Fruit fly (Drosophila melanogaster) whole organism, embryonic: ENCODE measurements around the gene foxo.

Experiments
- Atf-2 ChIP-seq: fragments of 200-800 bp; sonication (Bioruptor generic); optimal IDR thresholded peaks from 2 replicates; lab custom pipeline; 2016; ENCODE audit warnings: missing biosample characterization, missing genetic modification characterization
- C15 ChIP-seq: fragments of 200-800 bp; sonication (Bioruptor generic); IDR thresholded peaks from 3 replicates; pipeline ENCODE4 v1.3.6; 2022; ENCODE audit warnings: missing biosample characterization, missing genetic modification characterization
- CG10274 ChIP-seq: fragments of 200-800 bp; sonication (Bioruptor generic); optimal IDR thresholded peaks from 3 replicates; lab custom pipeline; 2017; ENCODE audit warnings: missing biosample characterization, mild to moderate bottlenecking, missing genetic modification characterization
- CG10366 ChIP-seq: fragments of 200-800 bp; sonication (Bioruptor generic); IDR thresholded peaks from 2 replicates; pipeline ENCODE4 v1.3.6; 2022; ENCODE audit warnings: missing biosample characterization, missing genetic modification characterization
- CG10565 ChIP-seq: fragments of 200-800 bp; sonication (Bioruptor generic); optimal IDR thresholded peaks from 3 replicates; lab custom pipeline; 2016; ENCODE audit warnings: missing biosample characterization, mild to moderate bottlenecking, missing genetic modification characterization
- CG10959 ChIP-seq: fragments of 200-800 bp; sonication (Bioruptor generic); IDR thresholded peaks from 2 replicates; pipeline ENCODE4 v1.3.6; 2022; ENCODE audit warnings: missing biosample characterization, missing genetic modification characterization
- CG11695 ChIP-seq: fragments of 200-800 bp; sonication (Bioruptor generic); IDR thresholded peaks from 3 replicates; pipeline ENCODE4 v1.3.6; 2022; ENCODE audit warnings: missing biosample characterization, missing genetic modification characterization
- CG12299 ChIP-seq: fragments of 200-800 bp; sonication (Bioruptor generic); optimal IDR thresholded peaks from 2 replicates; lab custom pipeline; 2018; ENCODE audit warnings: missing biosample characterization, mild to moderate bottlenecking, missing genetic modification characterization
- CG15601 ChIP-seq: fragments of 200-800 bp; sonication (Bioruptor generic); optimal IDR thresholded peaks from 3 replicates; lab custom pipeline; 2019; ENCODE audit warnings: missing biosample characterization, mild to moderate bottlenecking, missing genetic modification characterization, moderate library complexity
- CG18262 ChIP-seq: fragments of 200-800 bp; optimal IDR thresholded peaks from 3 replicates; lab custom pipeline; 2019; ENCODE audit warnings: missing biosample characterization, mild to moderate bottlenecking, missing genetic modification characterization, moderate library complexity
- CG18476 ChIP-seq: fragments of 200-800 bp; sonication (Bioruptor generic); optimal IDR thresholded peaks from 2 replicates; lab custom pipeline; 2016; ENCODE audit warnings: missing biosample characterization, mild to moderate bottlenecking, missing genetic modification characterization
- CG2129 ChIP-seq: fragments of 200-800 bp; sonication (Bioruptor generic); IDR thresholded peaks from 2 replicates; pipeline ENCODE4 v1.3.6; 2022; ENCODE audit warnings: missing biosample characterization, missing genetic modification characterization; ENCODE audit not compliant: partially characterized antibody
- CG31365 ChIP-seq: fragments of 200-800 bp; sonication (Bioruptor generic); optimal IDR thresholded peaks from 2 replicates; lab custom pipeline; 2018; ENCODE audit warnings: missing biosample characterization, mild to moderate bottlenecking, missing genetic modification characterization
- CG31441 ChIP-seq: fragments of 200-800 bp; sonication (Bioruptor generic); IDR thresholded peaks from 2 replicates; pipeline ENCODE4 v1.3.6; 2022; ENCODE audit warnings: missing biosample characterization, missing genetic modification characterization
- CG34224 ChIP-seq: fragments of 200-800 bp; sonication (Bioruptor generic); IDR thresholded peaks from 3 replicates; pipeline ENCODE4 v1.3.6; 2022; ENCODE audit warnings: missing biosample characterization, missing genetic modification characterization; ENCODE audit not compliant: partially characterized antibody
- CG3847 ChIP-seq: fragments of 200-800 bp; sonication (Bioruptor generic); IDR thresholded peaks from 2 replicates; pipeline ENCODE4 v1.3.6; 2022; ENCODE audit warnings: missing biosample characterization, missing genetic modification characterization
- CG4854 ChIP-seq: fragments of 200-800 bp; sonication (Bioruptor generic); optimal IDR thresholded peaks from 2 replicates; lab custom pipeline; 2016; ENCODE audit warnings: missing biosample characterization, missing genetic modification characterization, inconsistent platforms
- CG6272 ChIP-seq: fragments of 200-800 bp; sonication (Bioruptor generic); IDR thresholded peaks from 2 replicates; pipeline ENCODE4 v1.3.6; 2022; ENCODE audit warnings: missing biosample characterization, missing genetic modification characterization
- CG7357 ChIP-seq: fragments of 200-800 bp; sonication (Bioruptor generic); IDR thresholded peaks from 3 replicates; pipeline ENCODE4 v1.3.6; 2022; ENCODE audit warnings: missing biosample characterization, missing genetic modification characterization
- CG7556 ChIP-seq: fragments of 200-800 bp; sonication (Bioruptor generic); optimal IDR thresholded peaks from 2 replicates; lab custom pipeline; 2017; ENCODE audit warnings: missing biosample characterization, mild to moderate bottlenecking, missing genetic modification characterization
- CG8478 ChIP-seq: fragments of >200 bp; optimal IDR thresholded peaks from 2 replicates; lab custom pipeline; 2018
- CG8924 ChIP-seq: fragments of 200-800 bp; optimal IDR thresholded peaks from 3 replicates; lab custom pipeline; 2019; ENCODE audit warnings: missing biosample characterization, mild to moderate bottlenecking, missing genetic modification characterization, moderate library complexity
- CG9609 ChIP-seq: fragments of 200-800 bp; sonication (Bioruptor generic); optimal IDR thresholded peaks from 3 replicates; lab custom pipeline; 2016; ENCODE audit warnings: missing biosample characterization, missing genetic modification characterization
- HLH4C ChIP-seq: fragments of 200-800 bp; sonication (Bioruptor generic); IDR thresholded peaks from 3 replicates; pipeline ENCODE4 v1.3.6; 2022; ENCODE audit warnings: missing biosample characterization, missing genetic modification characterization; ENCODE audit not compliant: partially characterized antibody
- HLHmδ ChIP-seq: fragments of 200-800 bp; sonication (Bioruptor generic); optimal IDR thresholded peaks from 2 replicates; lab custom pipeline; 2018; ENCODE audit warnings: missing biosample characterization, mild to moderate bottlenecking, missing genetic modification characterization, moderate library complexity
- Nf-YB ChIP-seq: fragments of 200-800 bp; sonication (Bioruptor generic); optimal IDR thresholded peaks from 3 replicates; lab custom pipeline; 2019; ENCODE audit warnings: missing biosample characterization, mild to moderate bottlenecking, missing genetic modification characterization, moderate library complexity
- NfI ChIP-seq: fragments of 200-800 bp; sonication (Bioruptor generic); optimal IDR thresholded peaks from 3 replicates; lab custom pipeline; 2018; ENCODE audit warnings: missing biosample characterization, mild to moderate bottlenecking, missing genetic modification characterization, moderate library complexity
- Poxn ChIP-seq: fragments of 200-800 bp; sonication (Bioruptor generic); IDR thresholded peaks from 2 replicates; pipeline ENCODE4 v1.3.6; 2022; ENCODE audit warnings: missing biosample characterization, missing genetic modification characterization
- Rfx ChIP-seq: fragments of 200-800 bp; sonication (Bioruptor generic); IDR thresholded peaks from 2 replicates; pipeline ENCODE4 v1.3.6; 2022; ENCODE audit warnings: missing biosample characterization, missing genetic modification characterization
- TFAM ChIP-seq: fragments of 200-800 bp; sonication (Bioruptor generic); optimal IDR thresholded peaks from 2 replicates; lab custom pipeline; 2017; ENCODE audit warnings: missing biosample characterization, missing genetic modification characterization, inconsistent platforms
- Xbp1 ChIP-seq: fragments of 200-800 bp; sonication (Bioruptor generic); optimal IDR thresholded peaks from 3 replicates; lab custom pipeline; 2016; ENCODE audit warnings: missing biosample characterization, mild to moderate bottlenecking, missing genetic modification characterization
- Xrp1 ChIP-seq: fragments of 200-800 bp; sonication (Bioruptor generic); IDR thresholded peaks from 2 replicates; pipeline ENCODE4 v1.3.6; 2022; ENCODE audit warnings: missing biosample characterization, missing genetic modification characterization
- aop ChIP-seq: fragments of 200-800 bp; sonication (Bioruptor generic); IDR thresholded peaks from 2 replicates; pipeline ENCODE4 v1.3.6; 2022; ENCODE audit warnings: missing biosample characterization, missing genetic modification characterization
- az2 ChIP-seq: fragments of 200-800 bp; sonication (Bioruptor generic); optimal IDR thresholded peaks from 3 replicates; lab custom pipeline; 2016; ENCODE audit warnings: missing biosample characterization, missing genetic modification characterization
- bsh ChIP-seq, 2 experiments: fragments of 200-800 bp; sonication (Bioruptor generic); optimal IDR thresholded peaks; 2 replicates each; lab custom pipeline; 2017 to 2018; ENCODE audit warnings: mild to moderate bottlenecking in 2 of 2, missing biosample characterization in 2 of 2, missing genetic modification characterization in 2 of 2, moderate library complexity in 1 of 2
- crol ChIP-seq: fragments of 200-800 bp; sonication (Bioruptor generic); IDR thresholded peaks from 2 replicates; pipeline ENCODE4 v1.3.6; 2022; ENCODE audit warnings: missing biosample characterization, missing genetic modification characterization
- ewg ChIP-seq: fragments of 200-800 bp; sonication (Bioruptor generic); optimal IDR thresholded peaks from 3 replicates; lab custom pipeline; 2017; ENCODE audit warnings: mild to moderate bottlenecking, missing biosample characterization, missing genetic modification reagents, missing genetic modification characterization
- fru ChIP-seq: fragments of >200 bp; optimal IDR thresholded peaks from 2 replicates; lab custom pipeline; 2017
- gem ChIP-seq: fragments of 200-800 bp; sonication (Bioruptor generic); optimal IDR thresholded peaks from 2 replicates; lab custom pipeline; 2019; ENCODE audit warnings: missing biosample characterization, mild to moderate bottlenecking, missing genetic modification characterization, moderate library complexity
- gsb ChIP-seq: fragments of 200-800 bp; sonication (Bioruptor generic); IDR thresholded peaks from 2 replicates; pipeline ENCODE4 v1.3.6; 2022; ENCODE audit warnings: missing biosample characterization, missing genetic modification characterization
- gt ChIP-seq: fragments of 200-800 bp; sonication (Bioruptor generic); IDR thresholded peaks from 2 replicates; pipeline ENCODE4 v1.3.6; 2022; ENCODE audit warnings: missing biosample characterization, missing genetic modification characterization
- ind ChIP-seq: fragments of 200-800 bp; sonication (Bioruptor generic); optimal IDR thresholded peaks from 3 replicates; lab custom pipeline; 2016; ENCODE audit warnings: missing biosample characterization, missing genetic modification characterization
- lab ChIP-seq: fragments of 200-800 bp; sonication (Bioruptor generic); optimal IDR thresholded peaks from 3 replicates; lab custom pipeline; 2017; ENCODE audit warnings: missing biosample characterization, missing genetic modification characterization, mild to moderate bottlenecking, moderate library complexity, missing genetic modification reagents
- phol ChIP-seq: fragments of 200-800 bp; sonication (Bioruptor generic); optimal IDR thresholded peaks from 3 replicates; lab custom pipeline; 2018; ENCODE audit warnings: missing biosample characterization, mild to moderate bottlenecking, missing genetic modification characterization, moderate library complexity
- psq ChIP-seq: fragments of 200-800 bp; sonication (Bioruptor generic); optimal IDR thresholded peaks from 2 replicates; lab custom pipeline; 2017; ENCODE audit warnings: missing biosample characterization, missing genetic modification characterization
- ranshi ChIP-seq: fragments of 200-800 bp; sonication (Bioruptor generic); IDR thresholded peaks from 2 replicates; pipeline ENCODE4 v1.3.6; 2022; ENCODE audit warnings: missing biosample characterization, missing genetic modification characterization
- sima ChIP-seq: fragments of 200-800 bp; sonication (Bioruptor generic); optimal IDR thresholded peaks from 2 replicates; lab custom pipeline; 2016; ENCODE audit warnings: missing biosample characterization, missing genetic modification characterization
- sug ChIP-seq: fragments of 200-800 bp; optimal IDR thresholded peaks from 2 replicates; lab custom pipeline; 2019; ENCODE audit warnings: missing biosample characterization, mild to moderate bottlenecking, missing genetic modification characterization, moderate library complexity
- ttk ChIP-seq: fragments of 200-800 bp; sonication (Bioruptor generic); IDR thresholded peaks from 2 replicates; pipeline ENCODE4 v2.1.2; 2022; ENCODE audit warnings: missing biosample characterization, missing genetic modification characterization
- twi ChIP-seq: fragments of 200-800 bp; optimal IDR thresholded peaks from 2 replicates; lab custom pipeline; 2019; ENCODE audit warnings: missing biosample characterization, mild to moderate bottlenecking, missing genetic modification characterization, moderate library complexity
- yki ChIP-seq: fragments of >200 bp; optimal IDR thresholded peaks from 3 replicates; lab custom pipeline; 2018

Gene foxo

dm6 chr3R:14088887-14089567, 32.3 kb downstream of the foxo start, which contains the start of gene Npc2b (continued):
- peak; percentile 64 for TF ChIP-seq az2 (GFP tag; lab: Kevin White, UChicago)
- peak; percentile 49; the same call in 1 of the 2 replicates for TF ChIP-seq CG3847 (GFP tag; lab: Robert Waterston, UW)
- TF ChIP-seq CG9609 (GFP tag; lab: Kevin White, UChicago): peak; percentile 44
- peak; percentile 0 to 48 for TF ChIP-seq bsh (GFP tag; optimal IDR thresholded peaks at IDR 0.05; lab: Kevin White, UChicago)
- TF ChIP-seq lab (GFP tag; lab: Kevin White, UChicago): peak; percentile 68
- peak; percentile 33 for TF ChIP-seq CG18262 (tag; lab: Kevin White, UChicago)
- TF ChIP-seq Nf-YB: peak; percentile 15
- no peak for TF ChIP-seq sima (GFP tag; lab: Kevin White, UChicago)
- TF ChIP-seq ranshi (GFP tag; lab: Robert Waterston, UW): 0 out of 2 replicates have a peak, but pooled peaks have one; percentile 16
- peak; percentile 18 for TF ChIP-seq psq (GFP tag; lab: Kevin White, UChicago)
- TF ChIP-seq Poxn: no peak
- TF ChIP-seq CG15601 (tag; lab: Kevin White, UChicago): peak; percentile 17
- no peak for TF ChIP-seq CG10565 (GFP tag; lab: Kevin White, UChicago)
- TF ChIP-seq CG31365 (tag; lab: Kevin White, UChicago): no peak
- peak; percentile 34 for TF ChIP-seq Atf-2 (GFP tag; lab: Kevin White, UChicago)
- peak; percentile 65 for TF ChIP-seq CG10366 (GFP tag; lab: Robert Waterston, UW)
- peak; percentile 39 for TF ChIP-seq phol (tag; lab: Kevin White, UChicago)
- no peak for TF ChIP-seq HLHmδ (GFP tag; lab: Kevin White, UChicago)
- TF ChIP-seq CG31441 (GFP tag; lab: Robert Waterston, UW): no peak
- TF ChIP-seq CG34224 (GFP tag; lab: Robert Waterston, UW): no peak
- TF ChIP-seq HLH4C (GFP tag; lab: Robert Waterston, UW): no peak
- TF ChIP-seq CG7357: 0 out of 3 replicates have a peak, but pooled peaks have one; percentile 24
- TF ChIP-seq CG6272 (GFP tag; lab: Robert Waterston, UW): 0 out of 2 replicates have a peak, but pooled peaks have one; percentile 30
- peak; percentile 19 for TF ChIP-seq CG8924 (tag; lab: Kevin White, UChicago)
- no peak for TF ChIP-seq gt (GFP tag; lab: Robert Waterston, UW)
- no peak for TF ChIP-seq yki
- TF ChIP-seq Rfx (GFP tag; lab: Robert Waterston, UW): peak; percentile 80
- TF ChIP-seq fru: no peak
- TF ChIP-seq gem (tag; lab: Kevin White, UChicago): peak; percentile 73
- peak; percentile 52 for TF ChIP-seq Xrp1 (GFP tag; lab: Robert Waterston, UW)
- peak; percentile 70 for TF ChIP-seq NfI (GFP tag; lab: Kevin White, UChicago)
- no peak for TF ChIP-seq ttk (GFP tag; lab: Robert Waterston, UW)
- no peak for TF ChIP-seq TFAM (GFP tag; lab: Kevin White, UChicago)
- TF ChIP-seq crol: no peak
- no peak for TF ChIP-seq CG18476
- TF ChIP-seq sug: peak; percentile 61
- TF ChIP-seq aop: no peak
- no peak for TF ChIP-seq CG10274 (GFP tag; lab: Kevin White, UChicago)
- TF ChIP-seq CG2129 (GFP tag; lab: Robert Waterston, UW): no peak
- peak; percentile 12 for TF ChIP-seq ewg (GFP tag; lab: Kevin White, UChicago)
- TF ChIP-seq CG8478 (lab: Kevin White, UChicago): no peak
- TF ChIP-seq CG7556 (GFP tag; lab: Kevin White, UChicago): peak; percentile 53
- peak; percentile 2 for TF ChIP-seq twi (tag; lab: Kevin White, UChicago)
- TF ChIP-seq gsb (GFP tag; lab: Robert Waterston, UW): no peak
- TF ChIP-seq ind: no peak
- peak; percentile 85 for TF ChIP-seq Xbp1 (GFP tag; lab: Kevin White, UChicago)
- TF ChIP-seq CG4854 (GFP tag; lab: Kevin White, UChicago): peak; percentile 60
- no peak for TF ChIP-seq C15 (GFP tag; lab: Robert Waterston, UW)
- no peak for TF ChIP-seq CG11695
- TF ChIP-seq CG12299 (tag; lab: Kevin White, UChicago): no peak
- TF ChIP-seq CG10959 (GFP tag; lab: Robert Waterston, UW): 0 out of 2 replicates have a peak, but pooled peaks have one; percentile 9
